Worm (Caenorhabditis elegans) whole organism, L4 larva: Measurements from ENCODE around the gene flp-32.

Experiments used
- ama-1 ChIP-seq: fragments of 150-350 bp; optimal IDR thresholded peaks from 2 replicates; lab custom pipeline; 2014; ENCODE audit warnings: inconsistent platforms, mixed read lengths
- egl-27 ChIP-seq: sonication (generic microtip); optimal IDR thresholded peaks from 3 replicates; lab custom pipeline; 2017; ENCODE audit warnings: missing biosample characterization, missing genetic modification reagents, missing genetic modification characterization
- nhr-28 ChIP-seq: fragments of 150-350 bp; optimal IDR thresholded peaks from 2 replicates; lab custom pipeline; 2014; ENCODE audit warnings: missing biosample characterization, missing genetic modification characterization
- vab-7 ChIP-seq: fragments of 200-800 bp; sonication (Bioruptor generic); IDR thresholded peaks from 2 replicates; pipeline ENCODE4 v1.3.6; 2022; ENCODE audit warnings: missing genetic modification reagents, missing genetic modification characterization, missing compliant biosample characterization

DNA sequence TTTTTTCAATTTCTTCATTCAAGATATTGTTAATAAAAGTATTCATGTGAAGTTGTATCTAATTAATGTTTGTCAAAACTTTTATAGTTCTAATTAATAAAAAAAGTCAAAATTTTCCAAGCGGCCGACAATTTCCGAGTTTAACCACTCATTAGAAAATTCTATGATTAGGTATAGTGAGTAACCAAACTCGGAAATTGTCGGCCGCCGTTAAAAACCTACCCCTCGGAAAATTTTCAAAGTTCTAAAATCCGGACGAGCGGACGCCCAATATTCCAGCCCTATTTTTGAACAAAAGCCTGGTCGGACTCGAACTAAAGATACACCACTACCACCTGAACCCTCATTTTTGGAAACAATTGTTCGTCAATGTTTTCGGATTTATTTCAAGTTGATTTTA is 1.3 kb downstream of the flp-32 start:
- TF ChIP-seq ama-1 (lab: Kevin White, UChicago) (no peak), nhr-28 (no peak), egl-27 (tag; lab: Kevin White, UChicago) (no peak), vab-7 (GFP tag; lab: Robert Waterston, UW) (no peak)
